Worm (Caenorhabditis elegans) whole organism, L1 larva: Measurements from ENCODE around the gene ZC13.10.
A peak's percentile ranks its signal among the peaks of the same experiment; 100 is the strongest.

ENCODE experiments used
- Y116A8C.19 ChIP-seq: sonication (generic microtip); optimal IDR thresholded peaks from 2 replicates; lab custom pipeline; 2016; ENCODE audit warnings: missing compliant biosample characterization, missing genetic modification characterization, borderline replicate concordance
- blmp-1 ChIP-seq: fragments of 150-350 bp; optimal IDR thresholded peaks from 2 replicates; lab custom pipeline; 2014; ENCODE audit warnings: missing biosample characterization, missing genetic modification characterization
- ceh-82 ChIP-seq, 3 experiments: fragments of 150-350 bp in 1 of 3; sonication (generic microtip) in 2 of 3; optimal IDR thresholded peaks; 2 replicates each; lab custom pipeline; 2014 to 2017; ENCODE audit warnings: missing biosample characterization in 3 of 3, missing genetic modification characterization in 3 of 3
- ceh-90 ChIP-seq: sonication (generic microtip); optimal IDR thresholded peaks from 2 replicates; lab custom pipeline; 2016; ENCODE audit warnings: missing genetic modification characterization, missing compliant biosample characterization
- ces-1 ChIP-seq: fragments of 150-350 bp; optimal IDR thresholded peaks from 2 replicates; lab custom pipeline; 2014; ENCODE audit warnings: missing biosample characterization, missing genetic modification reagents, missing genetic modification characterization
- dpl-1 ChIP-seq, 3 experiments: fragments of 150-350 bp in 2 of 3; sonication (generic microtip) in 1 of 3; optimal IDR thresholded peaks; 2 replicates each; lab custom pipeline; 2014 to 2017; ENCODE audit warnings: missing biosample characterization in 3 of 3, missing genetic modification characterization in 3 of 3, missing genetic modification reagents in 3 of 3
- dsc-1 ChIP-seq: sonication (generic microtip); optimal IDR thresholded peaks from 2 replicates; lab custom pipeline; 2016; ENCODE audit warnings: mild to moderate bottlenecking, missing genetic modification characterization, missing compliant biosample characterization
- efl-1 ChIP-seq, 4 experiments: fragments of 150-350 bp; optimal IDR thresholded peaks in 3 of 4; peaks in 1 of 4; 1 replicate in 1 of 4; 2 replicates in 3 of 4; lab custom pipeline; 2014; ENCODE audit warnings: missing biosample characterization in 2 of 4, missing genetic modification characterization in 2 of 4, missing genetic modification reagents in 2 of 4
- efl-3 ChIP-seq: fragments of 200-800 bp; sonication (Bioruptor generic); optimal IDR thresholded peaks from 2 replicates; lab custom pipeline; 2018; ENCODE audit warnings: mild to moderate bottlenecking, missing genetic modification characterization, missing compliant biosample characterization
- egl-27 ChIP-seq, 2 experiments: fragments of 150-350 bp in 1 of 2; sonication (generic microtip); optimal IDR thresholded peaks; 3 replicates each; lab custom pipeline; 2017 to 2018; ENCODE audit warnings: missing biosample characterization in 2 of 2, missing genetic modification characterization in 2 of 2, missing genetic modification reagents in 2 of 2
- elt-2 ChIP-seq: sonication (generic microtip); optimal IDR thresholded peaks from 2 replicates; lab custom pipeline; 2016; ENCODE audit warnings: missing genetic modification characterization, mild to moderate bottlenecking, inconsistent platforms, missing compliant biosample characterization, missing genetic modification reagents
- elt-3 ChIP-seq, 6 experiments: fragments of 150-350 bp in 1 of 6; sonication (generic microtip); optimal IDR thresholded peaks; 2 replicates each; lab custom pipeline; 2017 to 2018; ENCODE audit warnings: missing biosample characterization in 6 of 6, missing genetic modification characterization in 6 of 6, inconsistent platforms in 1 of 6
- fkh-10 ChIP-seq: sonication (generic microtip); optimal IDR thresholded peaks from 2 replicates; lab custom pipeline; 2017; ENCODE audit warnings: missing biosample characterization, missing genetic modification reagents, missing genetic modification characterization
- fkh-4 ChIP-seq: sonication (generic microtip); optimal IDR thresholded peaks from 2 replicates; lab custom pipeline; 2016; ENCODE audit warnings: missing compliant biosample characterization, missing genetic modification characterization, borderline replicate concordance
- fkh-8 ChIP-seq: sonication (generic microtip); optimal IDR thresholded peaks from 2 replicates; lab custom pipeline; 2016; ENCODE audit warnings: mild to moderate bottlenecking, missing genetic modification characterization, missing compliant biosample characterization
- fos-1 ChIP-seq: fragments of 150-350 bp; optimal IDR thresholded peaks from 2 replicates; lab custom pipeline; 2014; ENCODE audit warnings: missing biosample characterization, missing genetic modification characterization
- hlh-4 ChIP-seq: sonication (generic microtip); optimal IDR thresholded peaks from 2 replicates; lab custom pipeline; 2016; ENCODE audit warnings: mild to moderate bottlenecking, missing genetic modification characterization, missing compliant biosample characterization
- hpl-2 ChIP-seq: fragments of 150-350 bp; optimal IDR thresholded peaks from 2 replicates; lab custom pipeline; 2014; ENCODE audit warnings: missing biosample characterization, missing genetic modification reagents, missing genetic modification characterization
- irx-1 ChIP-seq: sonication (generic microtip); optimal IDR thresholded peaks from 2 replicates; lab custom pipeline; 2016; ENCODE audit warnings: missing genetic modification characterization, missing compliant biosample characterization
- isw-1 ChIP-seq: fragments of 200-800 bp; sonication (Bioruptor generic); IDR thresholded peaks from 2 replicates; pipeline ENCODE4 v1.3.6; 2022; ENCODE audit warnings: missing genetic modification characterization, missing compliant biosample characterization
- jun-1 ChIP-seq: fragments of 150-350 bp; optimal IDR thresholded peaks from 2 replicates; lab custom pipeline; 2014; ENCODE audit warnings: missing biosample characterization, missing genetic modification reagents, missing genetic modification characterization
- lin-13 ChIP-seq: fragments of 150-350 bp; optimal IDR thresholded peaks from 2 replicates; lab custom pipeline; 2014; ENCODE audit warnings: missing biosample characterization, missing genetic modification reagents, missing genetic modification characterization
- lin-14 ChIP-seq: fragments of 200-800 bp; sonication (Bioruptor generic); optimal IDR thresholded peaks from 2 replicates; lab custom pipeline; 2018; ENCODE audit warnings: mild to moderate bottlenecking, missing genetic modification characterization, moderate library complexity, missing compliant biosample characterization
- lin-35 ChIP-seq, 2 experiments: fragments of 150-350 bp; optimal IDR thresholded peaks; 2 replicates each; lab custom pipeline; 2014; ENCODE audit warnings: missing biosample characterization in 2 of 2, missing genetic modification characterization in 2 of 2, missing genetic modification reagents in 2 of 2
- lir-3 ChIP-seq: sonication (generic microtip); optimal IDR thresholded peaks from 2 replicates; lab custom pipeline; 2016; ENCODE audit warnings: mild to moderate bottlenecking, missing genetic modification characterization, moderate library complexity, missing compliant biosample characterization; ENCODE audit not compliant: poor library complexity
- lsy-2 ChIP-seq, 2 experiments: fragments of 150-350 bp; optimal IDR thresholded peaks; 2 replicates each; lab custom pipeline; 2014; ENCODE audit warnings: missing biosample characterization in 2 of 2, missing genetic modification characterization in 2 of 2
- mef-2 ChIP-seq: fragments of 150-350 bp; optimal IDR thresholded peaks from 2 replicates; lab custom pipeline; 2014; ENCODE audit warnings: missing biosample characterization, missing genetic modification characterization
- mep-1 ChIP-seq: fragments of 150-350 bp; optimal IDR thresholded peaks from 2 replicates; lab custom pipeline; 2014; ENCODE audit warnings: missing biosample characterization, missing genetic modification characterization
- nhr-19 ChIP-seq: fragments of 200-800 bp; sonication (Bioruptor generic); conservative IDR thresholded peaks from 2 replicates; pipeline ENCODE4 v1.3.6; 2022; ENCODE audit warnings: missing genetic modification characterization, missing compliant biosample characterization
- nhr-20 ChIP-seq: sonication (generic microtip); optimal IDR thresholded peaks from 2 replicates; lab custom pipeline; 2016; ENCODE audit warnings: mild to moderate bottlenecking, missing genetic modification characterization, missing compliant biosample characterization
- nhr-47 ChIP-seq: sonication (generic microtip); optimal IDR thresholded peaks from 2 replicates; lab custom pipeline; 2016; ENCODE audit warnings: mild to moderate bottlenecking, missing genetic modification characterization, moderate library complexity, missing compliant biosample characterization
- nhr-84 ChIP-seq: sonication (generic microtip); optimal IDR thresholded peaks from 2 replicates; lab custom pipeline; 2017; ENCODE audit warnings: missing biosample characterization, missing genetic modification characterization
- nhr-85 ChIP-seq: sonication (generic microtip); peaks from one replicate; lab custom pipeline; 2016; ENCODE audit warnings: missing genetic modification characterization, inconsistent platforms, missing compliant biosample characterization
- pax-3 ChIP-seq: fragments of 200-800 bp; sonication (Bioruptor generic); optimal IDR thresholded peaks from 2 replicates; lab custom pipeline; 2018; ENCODE audit warnings: mild to moderate bottlenecking, missing genetic modification characterization, moderate library complexity, missing compliant biosample characterization
- pqm-1 ChIP-seq: sonication (generic microtip); optimal IDR thresholded peaks from 3 replicates; lab custom pipeline; 2017; ENCODE audit warnings: missing biosample characterization, missing genetic modification characterization
- rnt-1 ChIP-seq: sonication (generic microtip); optimal IDR thresholded peaks from 2 replicates; lab custom pipeline; 2016; ENCODE audit warnings: mild to moderate bottlenecking, missing genetic modification characterization, moderate library complexity, missing compliant biosample characterization
- snu-23 ChIP-seq: sonication (generic microtip); optimal IDR thresholded peaks from 2 replicates; lab custom pipeline; 2016; ENCODE audit warnings: missing genetic modification characterization, missing compliant biosample characterization
- sox-4 ChIP-seq: sonication (generic microtip); optimal IDR thresholded peaks from 2 replicates; lab custom pipeline; 2016; ENCODE audit warnings: missing genetic modification characterization, missing compliant biosample characterization
- sup-37 ChIP-seq: fragments of 200-800 bp; sonication (Bioruptor generic); optimal IDR thresholded peaks from 2 replicates; lab custom pipeline; 2018; ENCODE audit warnings: mild to moderate bottlenecking, missing genetic modification characterization, missing compliant biosample characterization
- swsn-7 ChIP-seq: sonication (generic microtip); optimal IDR thresholded peaks from 2 replicates; lab custom pipeline; 2016; ENCODE audit warnings: missing genetic modification characterization, missing compliant biosample characterization
- tbx-2 ChIP-seq: sonication (generic microtip); optimal IDR thresholded peaks from 2 replicates; lab custom pipeline; 2016; ENCODE audit warnings: missing genetic modification characterization, missing compliant biosample characterization
- unc-130 ChIP-seq: fragments of 150-350 bp; optimal IDR thresholded peaks from 2 replicates; lab custom pipeline; 2017; ENCODE audit warnings: missing biosample characterization, missing genetic modification characterization, inconsistent platforms
- unc-30 ChIP-seq: sonication (generic microtip); optimal IDR thresholded peaks from 2 replicates; lab custom pipeline; 2017; ENCODE audit warnings: missing biosample characterization, missing genetic modification characterization
- unc-98 ChIP-seq: fragments of 200-800 bp; sonication (Bioruptor generic); IDR thresholded peaks from 2 replicates; pipeline ENCODE4 v1.3.6; 2022; ENCODE audit warnings: missing genetic modification characterization, missing compliant biosample characterization
- zip-4 ChIP-seq: fragments of 200-800 bp; sonication (Bioruptor generic); optimal IDR thresholded peaks from 2 replicates; lab custom pipeline; 2018; ENCODE audit warnings: mild to moderate bottlenecking, missing genetic modification characterization, moderate library complexity, missing compliant biosample characterization
- ztf-11 ChIP-seq, 2 experiments: sonication (generic microtip); optimal IDR thresholded peaks; 2 replicates each; lab custom pipeline; 2016 to 2017; ENCODE audit warnings: missing genetic modification characterization in 2 of 2, missing biosample characterization in 1 of 2, missing compliant biosample characterization in 1 of 2

Gene ZC13.10

ce11 chrX:871020-871419 lies 31.4 kb downstream of the ZC13.10 start, which contains the start of gene lgl-1:
TSS of gene lgl-1 (minus strand) at chrX:871089.
- TF ChIP-seq hpl-2 (GFP tag; lab: Kevin White, UChicago): no peak
- peak; percentile 6 for TF ChIP-seq nhr-20 (tag; lab: Kevin White, UChicago)
- peak; percentile 64 for TF ChIP-seq jun-1 (tag; lab: Kevin White, UChicago)
- TF ChIP-seq nhr-19: 0 out of 2 replicates have a peak, but pooled peaks have one; percentile 6
- TF ChIP-seq lin-35 (GFP tag; optimal IDR thresholded peaks at IDR 0.05; lab: Kevin White, UChicago): peak; percentile 16 to 32
- TF ChIP-seq isw-1 (GFP tag; lab: Robert Waterston, UW): 0 out of 2 replicates have a peak, but pooled peaks have one; percentile 6
- TF ChIP-seq lin-14 (GFP tag; lab: Kevin White, UChicago): peak; percentile 86
- TF ChIP-seq fos-1 (tag; lab: Kevin White, UChicago): peak; percentile 22
- TF ChIP-seq efl-1 (optimal IDR thresholded peaks at IDR 0.05; lab: Kevin White, UChicago): peak; percentile 16 to 45
- no peak for TF ChIP-seq efl-1 (GFP tag; optimal IDR thresholded peaks at IDR 0.05 in 1 of 2; lab: Kevin White, UChicago)
- TF ChIP-seq swsn-7 (tag; lab: Kevin White, UChicago): peak; percentile 8
- TF ChIP-seq lsy-2 (tag; optimal IDR thresholded peaks at IDR 0.05; lab: Kevin White, UChicago): peak in 1 of 2 experiments; percentile 11
- peak in 2 of 3 experiments; percentile 19 to 54 for TF ChIP-seq ceh-82 (tag; optimal IDR thresholded peaks at IDR 0.05; lab: Kevin White, UChicago)
- TF ChIP-seq efl-3 (GFP tag; lab: Kevin White, UChicago): no peak
- peak; percentile 40 for TF ChIP-seq mep-1
- TF ChIP-seq unc-30 (tag; lab: Kevin White, UChicago): no peak
- TF ChIP-seq lin-13: no peak
- peak; percentile 29 for TF ChIP-seq zip-4 (GFP tag; lab: Kevin White, UChicago)
- TF ChIP-seq fkh-8 (tag; lab: Kevin White, UChicago): peak; percentile 20
- TF ChIP-seq dsc-1 (tag; lab: Kevin White, UChicago): no peak
- TF ChIP-seq rnt-1 (tag; lab: Kevin White, UChicago): peak; percentile 5
- TF ChIP-seq fkh-10 (GFP tag; lab: Kevin White, UChicago): no peak
- peak; percentile 45 for TF ChIP-seq snu-23
- peak; percentile 75 for TF ChIP-seq nhr-85 (tag; lab: Kevin White, UChicago)
- peak; percentile 27 for TF ChIP-seq nhr-47 (tag; lab: Kevin White, UChicago)
- peak; percentile 51 for TF ChIP-seq blmp-1 (tag; lab: Kevin White, UChicago)
- TF ChIP-seq tbx-2 (tag; lab: Kevin White, UChicago): no peak

ce11 chrX:865214-865613 lies 37.2 kb downstream of the ZC13.10 start:
- TF ChIP-seq ceh-90 (tag; lab: Kevin White, UChicago) (no peak), nhr-85 (tag; lab: Kevin White, UChicago) (peak; percentile 49), lin-35 (GFP tag; optimal IDR thresholded peaks at IDR 0.05; lab: Kevin White, UChicago) (peak in 1 of 2 experiments; percentile 23), lsy-2 (tag; optimal IDR thresholded peaks at IDR 0.05; lab: Kevin White, UChicago) (no peak)

ce11 chrX:864293-864731 lies 38.1 kb downstream of the ZC13.10 start:
- TF ChIP-seq nhr-20 (tag; lab: Kevin White, UChicago) (peak; percentile 73), elt-2 (no peak), elt-3 (tag; optimal IDR thresholded peaks at IDR 0.05; lab: Kevin White, UChicago) (peak in 5 of 6 experiments; percentile 83 to 98 (median 97)), tbx-2 (tag; lab: Kevin White, UChicago) (peak; percentile 75), pax-3 (tag; lab: Kevin White, UChicago) (no peak), ztf-11 (tag; optimal IDR thresholded peaks at IDR 0.05; lab: Kevin White, UChicago) (no peak), lin-14 (GFP tag; lab: Kevin White, UChicago) (peak; percentile 68), ceh-82 (tag; optimal IDR thresholded peaks at IDR 0.05; lab: Kevin White, UChicago) (no peak), hlh-4 (tag; lab: Kevin White, UChicago) (no peak), lir-3 (tag; lab: Kevin White, UChicago) (peak; percentile 2), egl-27 (tag; optimal IDR thresholded peaks at IDR 0.05; lab: Kevin White, UChicago) (peak in 1 of 2 experiments; percentile 34), sup-37 (GFP tag; lab: Kevin White, UChicago) (no peak), Y116A8C.19 (tag; lab: Kevin White, UChicago) (no peak), unc-130 (tag; lab: Kevin White, UChicago) (no peak), snu-23 (peak; percentile 67), pqm-1 (tag; lab: Kevin White, UChicago) (no peak), unc-98 (GFP tag; lab: Robert Waterston, UW) (no peak), mef-2 (tag; lab: Kevin White, UChicago) (no peak), sox-4 (no peak), jun-1 (tag; lab: Kevin White, UChicago) (no peak), ceh-90 (tag; lab: Kevin White, UChicago) (no peak), fkh-4 (no peak), dpl-1 (GFP tag; optimal IDR thresholded peaks at IDR 0.05; lab: Kevin White, UChicago) (no peak), fkh-8 (tag; lab: Kevin White, UChicago) (no peak), ces-1 (GFP tag; lab: Kevin White, UChicago) (no peak), irx-1 (tag; lab: Kevin White, UChicago) (no peak), nhr-84 (tag; lab: Kevin White, UChicago) (no peak), efl-3 (GFP tag; lab: Kevin White, UChicago) (no peak), nhr-85 (tag; lab: Kevin White, UChicago) (peak; percentile 97)
